Fruit fly (Drosophila melanogaster) whole organism, embryonic: ENCODE data around the gene Blos4.

Experiments
- Atf3 ChIP-seq: fragments of 200-800 bp; sonication (Bioruptor generic); optimal IDR thresholded peaks from 3 replicates; lab custom pipeline; 2016; ENCODE audit warnings: missing biosample characterization, missing genetic modification characterization
- CG11504 ChIP-seq: fragments of 200-800 bp; sonication (Bioruptor generic); optimal IDR thresholded peaks from 3 replicates; lab custom pipeline; 2019; ENCODE audit warnings: missing biosample characterization, mild to moderate bottlenecking, missing genetic modification characterization, moderate library complexity
- CG12104 ChIP-seq: fragments of 200-800 bp; sonication (Bioruptor generic); optimal IDR thresholded peaks from 3 replicates; lab custom pipeline; 2016; ENCODE audit warnings: missing biosample characterization, missing genetic modification characterization
- CG14965 ChIP-seq: fragments of 200-800 bp; sonication (Bioruptor generic); optimal IDR thresholded peaks from 2 replicates; lab custom pipeline; 2016; ENCODE audit warnings: missing biosample characterization, missing genetic modification characterization, borderline replicate concordance
- CG1603 ChIP-seq: fragments of 200-800 bp; sonication (Bioruptor generic); optimal IDR thresholded peaks from 2 replicates; lab custom pipeline; 2019; ENCODE audit warnings: missing biosample characterization, mild to moderate bottlenecking, missing genetic modification characterization, moderate library complexity
- CG16863 ChIP-seq: fragments of 200-800 bp; sonication (Bioruptor generic); optimal IDR thresholded peaks from 3 replicates; lab custom pipeline; 2016; ENCODE audit warnings: missing biosample characterization, missing genetic modification characterization
- CG2889 ChIP-seq: fragments of 200-800 bp; sonication (Bioruptor generic); IDR thresholded peaks from 3 replicates; pipeline ENCODE4 v1.3.6; 2022; ENCODE audit warnings: missing biosample characterization, missing genetic modification characterization
- CG31388 ChIP-seq: fragments of 200-800 bp; sonication (Bioruptor generic); optimal IDR thresholded peaks from 2 replicates; lab custom pipeline; 2016; ENCODE audit warnings: missing biosample characterization, missing genetic modification characterization
- CG32532 ChIP-seq: fragments of 200-800 bp; sonication (Bioruptor generic); IDR thresholded peaks from 2 replicates; pipeline ENCODE4 v1.3.6; 2022; ENCODE audit warnings: missing biosample characterization, missing genetic modification characterization
- CG4360 ChIP-seq: fragments of 200-800 bp; sonication (Bioruptor generic); IDR thresholded peaks from 2 replicates; pipeline ENCODE4 v1.3.6; 2022; ENCODE audit warnings: missing biosample characterization, missing genetic modification characterization
- CG4404 ChIP-seq: fragments of 200-800 bp; sonication (Bioruptor generic); IDR thresholded peaks from 2 replicates; pipeline ENCODE4 v1.3.6; 2022; ENCODE audit warnings: missing biosample characterization, missing genetic modification characterization
- CG4820 ChIP-seq: fragments of 200-800 bp; sonication (Bioruptor generic); optimal IDR thresholded peaks from 3 replicates; lab custom pipeline; 2016; ENCODE audit warnings: missing biosample characterization, missing genetic modification characterization
- CG5245 ChIP-seq: fragments of 200-800 bp; sonication (Bioruptor generic); optimal IDR thresholded peaks from 3 replicates; lab custom pipeline; 2016; ENCODE audit warnings: missing biosample characterization, missing genetic modification characterization
- CG5953 ChIP-seq: fragments of 200-800 bp; sonication (Bioruptor generic); IDR thresholded peaks from 2 replicates; pipeline ENCODE4 v1.3.6; 2022; ENCODE audit warnings: missing biosample characterization, missing genetic modification characterization
- CG6791 ChIP-seq: fragments of 200-800 bp; sonication (Bioruptor generic); IDR thresholded peaks from 3 replicates; pipeline ENCODE4 v1.3.6; 2022; ENCODE audit warnings: missing biosample characterization, missing genetic modification characterization; ENCODE audit not compliant: partially characterized antibody
- CG7786 ChIP-seq: fragments of 200-800 bp; sonication (Bioruptor generic); optimal IDR thresholded peaks from 2 replicates; lab custom pipeline; 2016; ENCODE audit warnings: missing biosample characterization, missing genetic modification characterization
- Dek ChIP-seq: fragments of 200-800 bp; sonication (Bioruptor generic); optimal IDR thresholded peaks from 3 replicates; lab custom pipeline; 2019; ENCODE audit warnings: missing biosample characterization, mild to moderate bottlenecking, missing genetic modification characterization, moderate library complexity
- HHEX ChIP-seq: fragments of 200-800 bp; sonication (Bioruptor generic); optimal IDR thresholded peaks from 3 replicates; lab custom pipeline; 2017; ENCODE audit warnings: missing biosample characterization, mild to moderate bottlenecking, missing genetic modification characterization, missing genetic modification reagents
- Hr39 ChIP-seq: fragments of >200 bp; optimal IDR thresholded peaks from 2 replicates; lab custom pipeline; 2017
- MESR4 ChIP-seq: fragments of 200-800 bp; sonication (Bioruptor generic); optimal IDR thresholded peaks from 2 replicates; lab custom pipeline; 2018; ENCODE audit warnings: missing biosample characterization, mild to moderate bottlenecking, missing genetic modification characterization, moderate library complexity
- Mrtf ChIP-seq: fragments of 200-800 bp; sonication (Bioruptor generic); IDR thresholded peaks from 3 replicates; pipeline ENCODE4 v1.3.6; 2022; ENCODE audit warnings: missing biosample characterization, missing genetic modification characterization
- NC2β ChIP-seq: fragments of 200-800 bp; sonication (Bioruptor generic); optimal IDR thresholded peaks from 2 replicates; lab custom pipeline; 2016; ENCODE audit warnings: missing biosample characterization, missing genetic modification characterization
- NFAT ChIP-seq: fragments of 200-800 bp; sonication (Bioruptor generic); IDR thresholded peaks from 2 replicates; pipeline ENCODE4 v1.3.6; 2022; ENCODE audit warnings: missing biosample characterization, missing genetic modification characterization
- Six4 ChIP-seq: fragments of 200-800 bp; sonication (Bioruptor generic); optimal IDR thresholded peaks from 2 replicates; lab custom pipeline; 2016; ENCODE audit warnings: missing biosample characterization, missing genetic modification characterization
- Spps ChIP-seq: fragments of 200-800 bp; sonication (Bioruptor generic); optimal IDR thresholded peaks from 2 replicates; lab custom pipeline; 2018; ENCODE audit warnings: missing biosample characterization, mild to moderate bottlenecking, missing genetic modification characterization
- Trl ChIP-seq, 3 experiments: fragments of >200 bp in 2 of 3; fragments of 200-800 bp in 1 of 3; sonication (Bioruptor generic) in 1 of 3; optimal IDR thresholded peaks; 2 replicates in 1 of 3; 3 replicates in 2 of 3; lab custom pipeline; 2016 to 2017; ENCODE audit warnings: missing biosample characterization in 1 of 3, missing genetic modification characterization in 1 of 3
- abd-A ChIP-seq: fragments of 200-800 bp; sonication (Bioruptor generic); optimal IDR thresholded peaks from 3 replicates; lab custom pipeline; 2019; ENCODE audit warnings: missing biosample characterization, mild to moderate bottlenecking, missing genetic modification characterization, moderate library complexity
- bigmax ChIP-seq: fragments of 200-800 bp; sonication (Bioruptor generic); optimal IDR thresholded peaks from 2 replicates; lab custom pipeline; 2018; ENCODE audit warnings: missing biosample characterization, mild to moderate bottlenecking, missing genetic modification characterization
- cato ChIP-seq: fragments of 200-800 bp; sonication (Bioruptor generic); optimal IDR thresholded peaks from 2 replicates; lab custom pipeline; 2016; ENCODE audit warnings: missing biosample characterization, missing genetic modification characterization, borderline replicate concordance
- croc ChIP-seq: fragments of 200-800 bp; sonication (Bioruptor generic); conservative IDR thresholded peaks from 3 replicates; pipeline ENCODE4 v1.3.6; 2022; ENCODE audit warnings: missing biosample characterization, missing genetic modification characterization
- fd102C ChIP-seq: fragments of 200-800 bp; sonication (Bioruptor generic); optimal IDR thresholded peaks from 2 replicates; lab custom pipeline; 2018; ENCODE audit warnings: missing biosample characterization, mild to moderate bottlenecking, missing genetic modification characterization, moderate library complexity
- fd64A ChIP-seq: fragments of 200-800 bp; sonication (Bioruptor generic); optimal IDR thresholded peaks from 3 replicates; lab custom pipeline; 2018; ENCODE audit warnings: missing biosample characterization, mild to moderate bottlenecking, missing genetic modification characterization
- gfzf ChIP-seq: fragments of 200-800 bp; sonication (Bioruptor generic); optimal IDR thresholded peaks from 2 replicates; lab custom pipeline; 2016; ENCODE audit warnings: missing biosample characterization, mild to moderate bottlenecking, missing genetic modification characterization, moderate library complexity
- kay ChIP-seq: fragments of 200-800 bp; sonication (Bioruptor generic); optimal IDR thresholded peaks from 2 replicates; lab custom pipeline; 2016; ENCODE audit warnings: missing biosample characterization, missing genetic modification characterization
- knrl ChIP-seq: fragments of 200-800 bp; sonication (Bioruptor generic); IDR thresholded peaks from 3 replicates; pipeline ENCODE4 v1.3.6; 2022; ENCODE audit warnings: missing biosample characterization, missing genetic modification characterization; ENCODE audit not compliant: partially characterized antibody
- odd ChIP-seq: fragments of 200-800 bp; sonication (Bioruptor generic); optimal IDR thresholded peaks from 2 replicates; lab custom pipeline; 2017; ENCODE audit warnings: missing biosample characterization, mild to moderate bottlenecking, missing genetic modification characterization
- pb ChIP-seq: fragments of 200-800 bp; sonication (Bioruptor generic); optimal IDR thresholded peaks from 3 replicates; lab custom pipeline; 2016; ENCODE audit warnings: missing biosample characterization, missing genetic modification characterization
- peb ChIP-seq: fragments of 200-800 bp; sonication (Bioruptor generic); IDR thresholded peaks from 2 replicates; pipeline ENCODE4 v1.3.6; 2022; ENCODE audit warnings: missing biosample characterization, missing genetic modification characterization
- psq ChIP-seq: fragments of 200-800 bp; sonication (Bioruptor generic); optimal IDR thresholded peaks from 2 replicates; lab custom pipeline; 2017; ENCODE audit warnings: missing biosample characterization, missing genetic modification characterization
- pum ChIP-seq: fragments of 200-800 bp; sonication (Bioruptor generic); optimal IDR thresholded peaks from 2 replicates; lab custom pipeline; 2016; ENCODE audit warnings: missing biosample characterization, missing genetic modification characterization
- ro ChIP-seq: fragments of 200-800 bp; sonication (Bioruptor generic); IDR thresholded peaks from 2 replicates; pipeline ENCODE4 v1.3.6; 2022; ENCODE audit warnings: missing biosample characterization, missing genetic modification characterization
- run ChIP-seq: fragments of 200-800 bp; sonication (Bioruptor generic); optimal IDR thresholded peaks from 3 replicates; lab custom pipeline; 2018; ENCODE audit warnings: missing biosample characterization, mild to moderate bottlenecking, missing genetic modification characterization
- slp2 ChIP-seq: fragments of 200-800 bp; sonication (Bioruptor generic); optimal IDR thresholded peaks from 2 replicates; lab custom pipeline; 2016; ENCODE audit warnings: missing biosample characterization, missing genetic modification characterization
- sug ChIP-seq: fragments of 200-800 bp; optimal IDR thresholded peaks from 2 replicates; lab custom pipeline; 2019; ENCODE audit warnings: missing biosample characterization, mild to moderate bottlenecking, missing genetic modification characterization, moderate library complexity
- tll ChIP-seq, 2 experiments: fragments of 200-800 bp in 1 of 2; fragments of >200 bp in 1 of 2; sonication (Bioruptor generic) in 1 of 2; optimal IDR thresholded peaks; 2 replicates each; lab custom pipeline; 2017 to 2019; ENCODE audit warnings: missing biosample characterization in 2 of 2, missing genetic modification characterization in 2 of 2, mild to moderate bottlenecking in 1 of 2, moderate library complexity in 1 of 2
- tx ChIP-seq: fragments of 200-800 bp; sonication (Bioruptor generic); optimal IDR thresholded peaks from 2 replicates; lab custom pipeline; 2016; ENCODE audit warnings: missing biosample characterization, missing genetic modification characterization
- wek ChIP-seq: fragments of 200-800 bp; sonication (Bioruptor generic); optimal IDR thresholded peaks from 3 replicates; lab custom pipeline; 2018; ENCODE audit warnings: missing biosample characterization, mild to moderate bottlenecking, missing genetic modification characterization, moderate library complexity
- yki ChIP-seq: fragments of >200 bp; optimal IDR thresholded peaks from 3 replicates; lab custom pipeline; 2018

Gene Blos4

DNA sequence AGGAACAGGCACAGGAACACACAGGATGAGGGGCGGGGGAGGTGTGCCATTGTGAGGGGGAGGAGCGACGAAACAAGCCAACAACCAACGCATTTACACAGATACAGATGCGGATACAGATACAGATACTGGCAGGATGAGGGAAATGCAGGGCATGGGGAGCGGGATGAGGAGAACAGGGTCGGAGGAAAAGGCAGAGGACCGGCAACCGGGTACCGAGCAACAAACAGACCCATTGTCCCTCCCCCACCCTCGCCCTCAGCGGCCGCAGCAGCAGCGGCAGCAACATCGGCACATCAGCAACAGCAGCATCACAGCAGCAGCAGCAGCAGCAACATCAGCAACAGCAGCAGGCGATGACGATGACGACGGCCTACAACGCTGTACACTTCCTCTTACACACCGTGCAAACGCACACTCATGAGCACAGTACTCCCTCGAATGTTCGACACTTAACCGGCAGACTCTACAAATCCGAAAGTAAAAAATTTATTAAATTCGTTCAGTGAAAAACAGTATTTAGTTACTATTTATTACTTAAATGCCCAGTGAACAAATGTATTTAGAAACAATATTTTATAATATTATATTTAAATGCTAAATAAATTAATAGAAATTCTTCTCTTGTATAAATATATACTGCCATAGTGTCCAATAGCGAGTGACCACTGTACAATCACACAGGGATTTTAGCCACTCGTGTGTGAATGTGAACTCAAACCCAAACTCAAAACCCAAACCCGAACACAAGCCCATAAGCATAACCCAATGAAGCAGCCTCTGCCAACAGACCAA is 23.3 kb upstream of the Blos4 start (continued):
- TF ChIP-seq CG4360 (GFP tag; lab: Robert Waterston, UW) (peak; percentile 48), Mrtf (GFP tag; lab: Robert Waterston, UW) (no peak; the same call in 1 of the 3 replicates), CG4820 (GFP tag; lab: Kevin White, UChicago) (peak; percentile 87), Atf3 (GFP tag; lab: Kevin White, UChicago) (no peak), fd64A (GFP tag; lab: Kevin White, UChicago) (no peak), HHEX (GFP tag; lab: Kevin White, UChicago) (peak; percentile 86), Trl (optimal IDR thresholded peaks at IDR 0.05; lab: Kevin White, UChicago) (no peak), Trl (GFP tag; optimal IDR thresholded peaks at IDR 0.05; lab: Kevin White, UChicago) (no peak), Six4 (GFP tag; lab: Kevin White, UChicago) (peak; percentile 80), yki (lab: Kevin White, UChicago) (no peak), CG4404 (GFP tag; lab: Robert Waterston, UW) (peak; percentile 96), slp2 (peak; percentile 45), CG2889 (GFP tag; lab: Robert Waterston, UW) (peak; percentile 57; the same call in 1 of the 3 replicates), fd102C (GFP tag; lab: Kevin White, UChicago) (peak; percentile 56), CG14965 (no peak), NC2β (no peak), run (peak; percentile 55), gfzf (GFP tag; lab: Kevin White, UChicago) (no peak)

DNA sequence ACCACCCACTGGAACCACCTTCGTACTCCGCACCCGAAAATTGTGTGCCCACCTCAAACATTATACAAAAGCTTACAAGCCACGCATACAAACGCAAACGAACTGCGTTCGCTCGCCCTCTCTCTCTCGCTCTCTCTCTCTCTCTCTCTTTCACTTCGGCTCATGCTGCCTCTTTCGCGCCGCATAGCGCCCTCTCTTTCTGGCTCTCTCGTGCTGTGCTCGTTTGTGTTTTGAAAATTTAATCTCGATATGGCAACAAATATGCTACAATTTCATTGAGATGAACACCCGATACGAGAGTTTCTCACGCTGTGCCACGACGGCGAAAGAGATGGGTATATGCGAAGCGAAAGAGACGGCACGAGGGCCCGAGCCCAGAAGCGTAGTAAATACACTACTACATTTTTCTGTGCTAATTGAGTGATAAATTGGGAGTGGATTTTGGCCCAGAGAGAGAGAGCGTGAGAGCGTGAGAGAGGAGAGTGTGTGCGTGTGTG is 22.3 kb upstream of the Blos4 start:
- TF ChIP-seq abd-A: peak; percentile 100
- no peak for TF ChIP-seq MESR4
- TF ChIP-seq CG11504 (tag; lab: Kevin White, UChicago): peak; percentile 75
- peak; percentile 69 for TF ChIP-seq sug (tag; lab: Kevin White, UChicago)
- peak; percentile 66 for TF ChIP-seq pb
- peak; percentile 63 for TF ChIP-seq yki (lab: Kevin White, UChicago)
- TF ChIP-seq ro (GFP tag; lab: Robert Waterston, UW): no peak
- peak; percentile 57; the same call in 1 of the 3 replicates for TF ChIP-seq knrl
- peak; percentile 39 for TF ChIP-seq CG16863 (GFP tag; lab: Kevin White, UChicago)
- no peak for TF ChIP-seq bigmax (GFP tag; lab: Kevin White, UChicago)
- TF ChIP-seq CG6791 (GFP tag; lab: Robert Waterston, UW): peak; percentile 17; the same call in 1 of the 3 replicates
- TF ChIP-seq pum: no peak
- peak; percentile 12 for TF ChIP-seq CG7786 (GFP tag; lab: Kevin White, UChicago)
- peak; percentile 36 for TF ChIP-seq odd (GFP tag; lab: Kevin White, UChicago)
- no peak for TF ChIP-seq CG32532
- TF ChIP-seq Spps: no peak
- TF ChIP-seq wek: no peak
- no peak for TF ChIP-seq peb (GFP tag; lab: Robert Waterston, UW)
- TF ChIP-seq CG31388 (GFP tag; lab: Kevin White, UChicago): no peak
- TF ChIP-seq NFAT: 0 out of 2 replicates have a peak, but pooled peaks have one; percentile 9
- peak; percentile 65 for TF ChIP-seq NC2β
- no peak for TF ChIP-seq CG5245
- TF ChIP-seq kay: no peak
- TF ChIP-seq CG5953 (GFP tag; lab: Robert Waterston, UW): no peak
- peak; percentile 8 for TF ChIP-seq tx (GFP tag; lab: Kevin White, UChicago)
- peak; percentile 7 for TF ChIP-seq psq (GFP tag; lab: Kevin White, UChicago)
- TF ChIP-seq Dek (tag; lab: Kevin White, UChicago): no peak
- TF ChIP-seq cato: no peak
- no peak for TF ChIP-seq CG12104 (GFP tag; lab: Kevin White, UChicago)
- TF ChIP-seq Hr39 (lab: Kevin White, UChicago): no peak
- peak; percentile 68 for TF ChIP-seq CG4360 (GFP tag; lab: Robert Waterston, UW)
- peak; percentile 56 for TF ChIP-seq CG1603 (tag; lab: Kevin White, UChicago)
- no peak for TF ChIP-seq croc (GFP tag; lab: Robert Waterston, UW)
- TF ChIP-seq tll (GFP tag; optimal IDR thresholded peaks at IDR 0.05; lab: Kevin White, UChicago): peak; percentile 72 to 87
